Worm (Caenorhabditis elegans) whole organism, L2 larva: ENCODE measurements around the gene magu-2.
A peak's percentile ranks its signal among the peaks of the same experiment; 100 is the strongest.

Experiments used
- F13H6.1 ChIP-seq: sonication (generic microtip); optimal IDR thresholded peaks from 2 replicates; lab custom pipeline; 2016; ENCODE audit warnings: missing genetic modification characterization, missing compliant biosample characterization
- R02D3.7 ChIP-seq: fragments of 150-350 bp; optimal IDR thresholded peaks from 2 replicates; lab custom pipeline; 2014; ENCODE audit warnings: missing biosample characterization, missing genetic modification characterization
- Y55F3AM.14 ChIP-seq: fragments of 200-800 bp; sonication (Bioruptor generic); optimal IDR thresholded peaks from 2 replicates; lab custom pipeline; 2018; ENCODE audit warnings: mild to moderate bottlenecking, missing genetic modification characterization, missing compliant biosample characterization
- ZK546.5 ChIP-seq: sonication (generic microtip); optimal IDR thresholded peaks from 2 replicates; lab custom pipeline; 2017; ENCODE audit warnings: missing biosample characterization, missing genetic modification characterization
- alr-1 ChIP-seq: fragments of 150-350 bp; optimal IDR thresholded peaks from 2 replicates; lab custom pipeline; 2014; ENCODE audit warnings: missing biosample characterization, missing genetic modification characterization
- aly-2 ChIP-seq: fragments of 150-350 bp; optimal IDR thresholded peaks from 2 replicates; lab custom pipeline; 2014; ENCODE audit warnings: missing biosample characterization, missing genetic modification characterization
- ama-1 ChIP-seq: fragments of 150-350 bp; optimal IDR thresholded peaks from 2 replicates; lab custom pipeline; 2018; ENCODE audit warnings: inconsistent platforms
- blmp-1 ChIP-seq: sonication (generic microtip); optimal IDR thresholded peaks from 2 replicates; lab custom pipeline; 2017; ENCODE audit warnings: missing genetic modification characterization, mild to moderate bottlenecking, missing compliant biosample characterization, antibody characterized with exemption, moderate library complexity; ENCODE audit not compliant: insufficient read depth
- ceh-16 ChIP-seq: fragments of 150-350 bp; optimal IDR thresholded peaks from 2 replicates; lab custom pipeline; 2014; ENCODE audit warnings: missing biosample characterization, missing genetic modification characterization
- ceh-82 ChIP-seq: fragments of 150-350 bp; optimal IDR thresholded peaks from 2 replicates; lab custom pipeline; 2014; ENCODE audit warnings: missing biosample characterization, missing genetic modification characterization
- crh-2 ChIP-seq: sonication (generic microtip); optimal IDR thresholded peaks from 2 replicates; lab custom pipeline; 2017; ENCODE audit warnings: missing biosample characterization, missing genetic modification characterization
- dmd-4 ChIP-seq: sonication (generic microtip); optimal IDR thresholded peaks from 2 replicates; lab custom pipeline; 2017; ENCODE audit warnings: missing biosample characterization, missing genetic modification characterization
- elt-1 ChIP-seq: fragments of 150-350 bp; optimal IDR thresholded peaks from 2 replicates; lab custom pipeline; 2014; ENCODE audit warnings: missing biosample characterization, missing genetic modification characterization
- elt-3 ChIP-seq: sonication (generic microtip); optimal IDR thresholded peaks from 2 replicates; lab custom pipeline; 2017; ENCODE audit warnings: missing biosample characterization, missing genetic modification characterization
- fos-1 ChIP-seq: fragments of 150-350 bp; optimal IDR thresholded peaks from 2 replicates; lab custom pipeline; 2014; ENCODE audit warnings: missing biosample characterization, missing genetic modification characterization
- gmeb-1 ChIP-seq: fragments of 150-350 bp; optimal IDR thresholded peaks from 2 replicates; lab custom pipeline; 2014; ENCODE audit warnings: missing biosample characterization, missing genetic modification characterization
- lin-11 ChIP-seq: fragments of 150-350 bp; sonication (generic microtip); optimal IDR thresholded peaks from 2 replicates; lab custom pipeline; 2014; ENCODE audit warnings: missing biosample characterization, missing genetic modification characterization, inconsistent platforms, mixed read lengths
- lin-39 ChIP-seq: fragments of 150-350 bp; optimal IDR thresholded peaks from 2 replicates; lab custom pipeline; 2014; ENCODE audit warnings: missing biosample characterization, missing genetic modification reagents, missing genetic modification characterization
- mab-5 ChIP-seq: fragments of 150-350 bp; optimal IDR thresholded peaks from 2 replicates; lab custom pipeline; 2014; ENCODE audit warnings: missing biosample characterization, missing genetic modification characterization
- mbf-1 ChIP-seq: sonication (generic microtip); optimal IDR thresholded peaks from 2 replicates; lab custom pipeline; 2017; ENCODE audit warnings: missing biosample characterization, missing genetic modification characterization
- nhr-12 ChIP-seq: fragments of 150-350 bp; optimal IDR thresholded peaks from 2 replicates; lab custom pipeline; 2014; ENCODE audit warnings: missing biosample characterization, missing genetic modification characterization
- nhr-129 ChIP-seq: fragments of 150-350 bp; optimal IDR thresholded peaks from 2 replicates; lab custom pipeline; 2014; ENCODE audit warnings: missing biosample characterization, missing genetic modification characterization
- nhr-21 ChIP-seq: fragments of 150-350 bp; optimal IDR thresholded peaks from 2 replicates; lab custom pipeline; 2014; ENCODE audit warnings: missing biosample characterization, missing genetic modification characterization
- nhr-6 ChIP-seq: fragments of 150-350 bp; optimal IDR thresholded peaks from 2 replicates; lab custom pipeline; 2014; ENCODE audit warnings: missing biosample characterization, missing genetic modification characterization
- nhr-77 ChIP-seq: fragments of 150-350 bp; optimal IDR thresholded peaks from 2 replicates; lab custom pipeline; 2014; ENCODE audit warnings: missing biosample characterization, missing genetic modification characterization
- peb-1 ChIP-seq: fragments of 150-350 bp; optimal IDR thresholded peaks from 2 replicates; lab custom pipeline; 2014; ENCODE audit warnings: missing biosample characterization, missing genetic modification characterization
- sem-4 ChIP-seq: fragments of 150-350 bp; optimal IDR thresholded peaks from 2 replicates; lab custom pipeline; 2014; ENCODE audit warnings: missing biosample characterization, missing genetic modification reagents, missing genetic modification characterization
- skn-1 ChIP-seq: sonication (generic microtip); optimal IDR thresholded peaks from 2 replicates; lab custom pipeline; 2017; ENCODE audit warnings: missing biosample characterization, missing genetic modification characterization
- sma-3 ChIP-seq: sonication (generic microtip); optimal IDR thresholded peaks from 2 replicates; lab custom pipeline; 2016; ENCODE audit warnings: missing genetic modification reagents, missing genetic modification characterization, missing compliant biosample characterization
- sma-9 ChIP-seq, 2 experiments: fragments of 150-350 bp in 1 of 2; sonication (generic microtip) in 1 of 2; optimal IDR thresholded peaks; 2 replicates each; lab custom pipeline; 2014 to 2016; ENCODE audit warnings: missing genetic modification characterization in 2 of 2, mild to moderate bottlenecking in 1 of 2, missing biosample characterization in 1 of 2, missing compliant biosample characterization in 1 of 2, missing genetic modification reagents in 1 of 2, moderate library complexity in 1 of 2
- snpc-4 ChIP-seq: fragments of 150-350 bp; optimal IDR thresholded peaks from 2 replicates; lab custom pipeline; 2014; ENCODE audit warnings: missing biosample characterization, missing genetic modification characterization
- unc-55 ChIP-seq: fragments of 150-350 bp; sonication (generic microtip); optimal IDR thresholded peaks from 3 replicates; lab custom pipeline; 2014; ENCODE audit warnings: missing biosample characterization, missing genetic modification reagents, missing genetic modification characterization
- unc-62 ChIP-seq: fragments of 150-350 bp; optimal IDR thresholded peaks from 2 replicates; lab custom pipeline; 2014; ENCODE audit warnings: missing biosample characterization, missing genetic modification reagents, missing genetic modification characterization
- ztf-4 ChIP-seq: fragments of 150-350 bp; optimal IDR thresholded peaks from 2 replicates; lab custom pipeline; 2014; ENCODE audit warnings: missing biosample characterization, missing genetic modification characterization

Gene magu-2

DNA sequence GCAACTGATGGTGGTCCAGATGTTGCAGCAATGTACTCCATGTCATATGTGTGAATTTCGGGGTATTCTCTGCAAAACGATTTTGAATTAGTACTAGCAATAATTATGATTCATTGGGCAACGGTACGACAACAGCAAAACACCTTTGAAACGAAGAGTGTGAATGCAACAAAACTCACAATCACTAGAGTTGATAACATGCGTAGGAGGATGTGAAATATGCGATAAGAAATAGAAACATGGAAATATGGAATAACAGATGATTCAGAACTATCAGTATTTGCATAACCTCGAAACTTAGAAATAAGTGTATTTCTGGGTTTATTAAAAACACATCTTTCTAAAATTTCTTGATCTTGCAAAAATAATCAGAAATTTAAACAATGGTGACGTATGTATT lies 5.3 kb downstream of the magu-2 start:
- TF ChIP-seq fos-1 (tag; lab: Kevin White, UChicago) (peak; percentile 66), nhr-21 (tag; lab: Kevin White, UChicago) (no peak)

DNA sequence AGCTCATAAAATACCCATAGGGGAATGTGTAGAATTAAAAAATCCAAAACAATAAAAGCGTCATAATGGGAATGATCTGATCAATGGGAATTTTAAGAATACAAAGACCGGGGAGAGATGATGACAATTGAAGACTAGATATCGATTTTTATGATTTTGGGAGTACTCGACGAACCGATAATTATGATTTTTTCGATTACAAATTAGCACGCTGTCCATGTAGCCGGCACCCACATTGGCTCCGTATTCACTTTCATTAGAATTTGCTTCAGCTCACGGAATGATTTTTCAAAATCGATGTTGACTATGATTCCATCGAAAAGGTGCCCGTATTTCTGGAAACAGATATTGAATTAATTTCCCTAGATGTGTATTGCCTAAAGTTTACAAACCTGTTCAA lies 8.0 kb downstream of the magu-2 start:
- TF ChIP-seq R02D3.7 (tag; lab: Kevin White, UChicago) (no peak), lin-11 (tag; lab: Kevin White, UChicago) (no peak)
- TF ChIP-seq, all 48 proteins: peak for 0

DNA sequence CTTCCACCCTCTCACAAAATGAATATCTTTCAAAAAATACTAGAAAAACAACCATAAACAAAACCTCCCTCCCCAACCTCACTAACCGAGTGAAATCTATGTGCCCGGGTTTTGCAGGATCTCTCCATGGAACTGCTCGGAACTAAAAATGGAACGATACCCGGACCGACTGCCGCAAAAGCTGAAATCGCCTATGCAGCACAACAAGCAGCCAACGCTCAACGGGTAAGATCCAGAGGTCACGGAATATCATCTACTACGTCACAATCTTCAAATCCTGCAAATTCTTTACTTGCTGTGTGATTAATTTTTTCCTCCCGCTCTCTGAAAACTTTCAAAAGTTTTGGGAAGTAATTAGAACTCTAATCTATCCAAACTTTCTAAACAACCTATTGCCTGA lies 11.5 kb downstream of the magu-2 start:
- TF ChIP-seq Y55F3AM.14 (no peak), sma-3 (no peak), ZK546.5 (tag; lab: Kevin White, UChicago) (no peak), gmeb-1 (no peak), ceh-16 (no peak), unc-55 (GFP tag; lab: Kevin White, UChicago) (no peak), sma-9 (GFP tag; optimal IDR thresholded peaks at IDR 0.05; lab: Kevin White, UChicago) (no peak), sma-9 (tag; optimal IDR thresholded peaks at IDR 0.05; lab: Kevin White, UChicago) (no peak), nhr-12 (no peak), alr-1 (no peak), F13H6.1 (no peak), ceh-82 (no peak), nhr-21 (tag; lab: Kevin White, UChicago) (no peak), nhr-129 (tag; lab: Kevin White, UChicago) (no peak)
- TF ChIP-seq, all 48 proteins: peak for 0

DNA sequence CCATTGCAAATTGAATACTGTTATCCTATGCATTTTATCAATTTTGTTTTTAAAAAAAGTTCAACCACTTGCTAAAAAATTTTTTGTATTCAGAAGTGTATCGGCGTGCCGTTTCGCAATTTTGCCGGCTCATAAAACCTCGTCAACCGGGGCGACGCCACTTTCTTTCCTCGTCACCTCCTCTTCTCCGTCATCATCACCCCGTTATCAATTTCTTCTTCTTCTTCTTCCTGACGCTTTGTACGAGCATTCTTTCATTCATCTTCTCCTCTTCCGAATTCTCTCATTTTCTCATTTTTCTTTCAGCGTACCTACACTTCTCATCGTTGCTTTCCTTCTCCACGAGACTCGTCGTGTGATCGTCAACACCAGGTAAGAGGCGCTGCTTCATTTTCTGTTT lies 14.6 kb downstream of the magu-2 start, which contains the start of gene sup-37:
sup-37 (plus strand) TSS at position 301 of the 400 bp plus-strand sequence.
- no peak for TF ChIP-seq lin-39
- no peak for TF ChIP-seq ama-1
- no peak for TF ChIP-seq skn-1 (tag; lab: Kevin White, UChicago)
- no peak for TF ChIP-seq nhr-12
- no peak for TF ChIP-seq unc-62 (GFP tag; lab: Kevin White, UChicago)
- TF ChIP-seq F13H6.1: no peak
- no peak for TF ChIP-seq elt-1 (tag; lab: Kevin White, UChicago)
- no peak for TF ChIP-seq elt-3 (tag; lab: Kevin White, UChicago)
- no peak for TF ChIP-seq nhr-6 (tag; lab: Kevin White, UChicago)
- no peak for TF ChIP-seq nhr-129 (tag; lab: Kevin White, UChicago)
- no peak for TF ChIP-seq ceh-16
- no peak for TF ChIP-seq peb-1 (tag; lab: Kevin White, UChicago)
- TF ChIP-seq aly-2 (tag; lab: Kevin White, UChicago): no peak
- no peak for TF ChIP-seq Y55F3AM.14
- TF ChIP-seq ztf-4 (tag; lab: Kevin White, UChicago): no peak
- no peak for TF ChIP-seq dmd-4
- TF ChIP-seq crh-2: no peak

DNA sequence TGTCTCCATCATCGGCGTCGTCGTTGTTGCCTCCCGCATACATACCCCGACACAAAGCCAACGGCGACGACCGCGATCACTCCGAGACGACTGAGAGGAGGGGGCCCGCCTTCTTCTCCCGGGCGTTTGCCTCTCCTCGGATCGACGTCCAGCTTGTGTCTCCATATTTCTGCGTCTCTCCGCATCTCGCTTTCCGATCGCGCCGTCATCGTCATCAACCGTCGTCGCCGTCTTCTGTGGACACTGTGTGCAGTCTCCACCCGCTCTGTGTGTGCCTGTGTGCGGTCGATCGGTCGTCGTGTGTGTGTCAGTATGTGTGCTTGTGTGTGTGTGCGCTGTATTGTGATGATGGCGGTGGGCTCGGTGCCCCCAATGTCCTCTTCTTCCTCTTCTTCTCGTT lies 15.3 kb downstream of the magu-2 start:
- TF ChIP-seq fos-1 (tag; lab: Kevin White, UChicago): peak; percentile 30
- TF ChIP-seq lin-39: no peak
- no peak for TF ChIP-seq ama-1
- TF ChIP-seq nhr-129 (tag; lab: Kevin White, UChicago): peak; percentile 72
- TF ChIP-seq blmp-1 (tag; lab: Kevin White, UChicago): no peak
- peak; percentile 50 for TF ChIP-seq F13H6.1
- TF ChIP-seq nhr-12: no peak
- no peak for TF ChIP-seq snpc-4 (tag; lab: Kevin White, UChicago)
- no peak for TF ChIP-seq unc-55 (GFP tag; lab: Kevin White, UChicago)
- no peak for TF ChIP-seq mab-5 (tag; lab: Kevin White, UChicago)
- no peak for TF ChIP-seq ceh-16
- no peak for TF ChIP-seq sem-4 (tag; lab: Kevin White, UChicago)

DNA sequence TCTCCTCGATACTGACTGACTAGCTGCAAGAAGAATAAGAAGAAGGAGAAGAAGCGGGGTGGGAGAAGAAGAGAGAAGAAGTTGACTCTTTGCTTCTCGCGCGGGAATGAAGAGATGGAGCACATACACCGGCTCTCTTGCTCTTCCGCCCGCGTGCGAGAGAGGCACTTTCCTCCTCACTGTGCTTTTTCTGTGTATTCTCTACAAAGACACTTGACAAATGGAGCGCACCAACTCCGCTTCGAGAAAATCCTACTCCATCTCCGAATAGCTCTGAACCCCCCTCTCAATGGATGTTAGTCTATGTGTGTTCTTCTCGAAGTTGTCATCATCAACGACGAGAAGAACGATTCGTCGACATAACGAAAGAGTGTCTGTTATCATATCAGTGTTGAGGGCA lies 16.3 kb downstream of the magu-2 start:
- TF ChIP-seq nhr-77 (tag; lab: Kevin White, UChicago) (no peak), ama-1 (no peak), sma-9 (GFP tag; optimal IDR thresholded peaks at IDR 0.05; lab: Kevin White, UChicago) (no peak), sma-9 (tag; optimal IDR thresholded peaks at IDR 0.05; lab: Kevin White, UChicago) (no peak), ztf-4 (tag; lab: Kevin White, UChicago) (no peak), mbf-1 (tag; lab: Kevin White, UChicago) (no peak)
